Fruit fly (Drosophila melanogaster) whole organism, embryonic: ENCODE measurements around the gene CG17562.

ENCODE experiments used
- Antp ChIP-seq: fragments of 200-800 bp; sonication (Bioruptor generic); optimal IDR thresholded peaks from 3 replicates; lab custom pipeline; 2016; ENCODE audit warnings: missing biosample characterization, missing genetic modification characterization
- Atf-2 ChIP-seq: fragments of 200-800 bp; sonication (Bioruptor generic); optimal IDR thresholded peaks from 2 replicates; lab custom pipeline; 2016; ENCODE audit warnings: missing biosample characterization, missing genetic modification characterization
- B-H2 ChIP-seq: fragments of 200-800 bp; sonication (Bioruptor generic); optimal IDR thresholded peaks from 2 replicates; lab custom pipeline; 2018; ENCODE audit warnings: missing biosample characterization, mild to moderate bottlenecking, missing genetic modification characterization
- BEAF-32 ChIP-seq: fragments of 200-800 bp; sonication (Bioruptor generic); optimal IDR thresholded peaks from 3 replicates; lab custom pipeline; 2017; ENCODE audit warnings: missing biosample characterization, missing genetic modification characterization, mild to moderate bottlenecking, moderate library complexity, missing genetic modification reagents
- Blimp-1 ChIP-seq: fragments of 200-800 bp; sonication (Bioruptor generic); optimal IDR thresholded peaks from 3 replicates; lab custom pipeline; 2018; ENCODE audit warnings: missing biosample characterization, missing genetic modification characterization, mild to moderate bottlenecking, moderate library complexity, missing genetic modification reagents
- CG1024 ChIP-seq: fragments of 200-800 bp; sonication (Bioruptor generic); IDR thresholded peaks from 2 replicates; pipeline ENCODE4 v1.3.6; 2022; ENCODE audit warnings: missing biosample characterization, missing genetic modification characterization
- CG10274 ChIP-seq: fragments of 200-800 bp; sonication (Bioruptor generic); optimal IDR thresholded peaks from 3 replicates; lab custom pipeline; 2017; ENCODE audit warnings: missing biosample characterization, mild to moderate bottlenecking, missing genetic modification characterization
- CG10959 ChIP-seq: fragments of 200-800 bp; sonication (Bioruptor generic); IDR thresholded peaks from 2 replicates; pipeline ENCODE4 v1.3.6; 2022; ENCODE audit warnings: missing biosample characterization, missing genetic modification characterization
- CG13287 ChIP-seq: fragments of 200-800 bp; sonication (Bioruptor generic); IDR thresholded peaks from 2 replicates; pipeline ENCODE4 v1.3.6; 2022; ENCODE audit warnings: missing biosample characterization, missing genetic modification characterization; ENCODE audit not compliant: partially characterized antibody
- CG13424 ChIP-seq: fragments of 200-800 bp; sonication (Bioruptor generic); optimal IDR thresholded peaks from 2 replicates; lab custom pipeline; 2019; ENCODE audit warnings: missing biosample characterization, mild to moderate bottlenecking, missing genetic modification characterization, moderate library complexity
- CG1647 ChIP-seq: fragments of 200-800 bp; sonication (Bioruptor generic); optimal IDR thresholded peaks from 3 replicates; lab custom pipeline; 2016; ENCODE audit warnings: missing biosample characterization, missing genetic modification characterization
- CG18262 ChIP-seq: fragments of 200-800 bp; optimal IDR thresholded peaks from 3 replicates; lab custom pipeline; 2019; ENCODE audit warnings: missing biosample characterization, mild to moderate bottlenecking, missing genetic modification characterization, moderate library complexity
- CG2129 ChIP-seq: fragments of 200-800 bp; sonication (Bioruptor generic); IDR thresholded peaks from 2 replicates; pipeline ENCODE4 v1.3.6; 2022; ENCODE audit warnings: missing biosample characterization, missing genetic modification characterization; ENCODE audit not compliant: partially characterized antibody
- CG31388 ChIP-seq: fragments of 200-800 bp; sonication (Bioruptor generic); optimal IDR thresholded peaks from 2 replicates; lab custom pipeline; 2016; ENCODE audit warnings: missing biosample characterization, missing genetic modification characterization
- CG3163 ChIP-seq: fragments of 200-800 bp; sonication (Bioruptor generic); optimal IDR thresholded peaks from 3 replicates; lab custom pipeline; 2016; ENCODE audit warnings: missing biosample characterization, missing genetic modification characterization
- CG4707 ChIP-seq: fragments of 200-800 bp; sonication (Bioruptor generic); optimal IDR thresholded peaks from 2 replicates; lab custom pipeline; 2018; ENCODE audit warnings: missing biosample characterization, mild to moderate bottlenecking, missing genetic modification characterization, moderate library complexity
- CG4820 ChIP-seq: fragments of 200-800 bp; sonication (Bioruptor generic); optimal IDR thresholded peaks from 3 replicates; lab custom pipeline; 2016; ENCODE audit warnings: missing biosample characterization, missing genetic modification characterization
- CG4854 ChIP-seq: fragments of 200-800 bp; sonication (Bioruptor generic); optimal IDR thresholded peaks from 2 replicates; lab custom pipeline; 2016; ENCODE audit warnings: missing biosample characterization, missing genetic modification characterization, inconsistent platforms
- CG6765 ChIP-seq: fragments of 200-800 bp; sonication (Bioruptor generic); optimal IDR thresholded peaks from 3 replicates; lab custom pipeline; 2017; ENCODE audit warnings: missing biosample characterization, mild to moderate bottlenecking, missing genetic modification characterization
- CG9876 ChIP-seq: fragments of 200-800 bp; sonication (Bioruptor generic); optimal IDR thresholded peaks from 2 replicates; lab custom pipeline; 2016; ENCODE audit warnings: missing biosample characterization, missing genetic modification characterization
- D19A ChIP-seq: fragments of 200-800 bp; optimal IDR thresholded peaks from 3 replicates; lab custom pipeline; 2019; ENCODE audit warnings: missing biosample characterization, mild to moderate bottlenecking, missing genetic modification characterization, moderate library complexity
- Dfd ChIP-seq, 2 experiments: fragments of >200 bp; optimal IDR thresholded peaks; 2 replicates each; lab custom pipeline; 2017; ENCODE audit warnings: missing biosample characterization in 2 of 2, missing genetic modification characterization in 2 of 2
- E2f2 ChIP-seq: fragments of 200-800 bp; sonication (Bioruptor generic); IDR thresholded peaks from 2 replicates; pipeline ENCODE4 v1.3.6; 2022; ENCODE audit warnings: missing biosample characterization, missing genetic modification characterization
- Fer1 ChIP-seq: fragments of 200-800 bp; sonication (Bioruptor generic); optimal IDR thresholded peaks from 2 replicates; lab custom pipeline; 2017; ENCODE audit warnings: missing biosample characterization, mild to moderate bottlenecking, missing genetic modification characterization
- HLH3B ChIP-seq: fragments of 200-800 bp; sonication (Bioruptor generic); IDR thresholded peaks from 2 replicates; pipeline ENCODE4 v1.3.6; 2022; ENCODE audit warnings: missing biosample characterization, missing genetic modification characterization
- Lhr ChIP-seq: fragments of 200-800 bp; sonication (Bioruptor generic); optimal IDR thresholded peaks from 3 replicates; lab custom pipeline; 2017; ENCODE audit warnings: mild to moderate bottlenecking, missing biosample characterization, missing genetic modification reagents, missing genetic modification characterization
- Meics ChIP-seq: fragments of 200-800 bp; sonication (Bioruptor generic); optimal IDR thresholded peaks from 2 replicates; lab custom pipeline; 2017; ENCODE audit warnings: missing biosample characterization, mild to moderate bottlenecking, missing genetic modification characterization
- Mes4 ChIP-seq: fragments of 200-800 bp; sonication (Bioruptor generic); optimal IDR thresholded peaks from 2 replicates; lab custom pipeline; 2016; ENCODE audit warnings: missing biosample characterization, missing genetic modification characterization
- Side ChIP-seq: fragments of 200-800 bp; sonication (Bioruptor generic); optimal IDR thresholded peaks from 2 replicates; lab custom pipeline; 2016; ENCODE audit warnings: missing biosample characterization, missing genetic modification characterization
- Sin3A ChIP-seq: fragments of >200 bp; optimal IDR thresholded peaks from 2 replicates; lab custom pipeline; 2018
- TFAM ChIP-seq: fragments of 200-800 bp; sonication (Bioruptor generic); optimal IDR thresholded peaks from 2 replicates; lab custom pipeline; 2017; ENCODE audit warnings: missing biosample characterization, missing genetic modification characterization, inconsistent platforms
- ab ChIP-seq: fragments of 200-800 bp; sonication (Bioruptor generic); optimal IDR thresholded peaks from 2 replicates; lab custom pipeline; 2016; ENCODE audit warnings: missing biosample characterization, missing genetic modification characterization
- ase ChIP-seq: fragments of 200-800 bp; sonication (Bioruptor generic); IDR thresholded peaks from 3 replicates; pipeline ENCODE4 v1.3.6; 2022; ENCODE audit warnings: missing biosample characterization, missing genetic modification characterization
- bcd ChIP-seq: fragments of 200-800 bp; sonication (Bioruptor generic); optimal IDR thresholded peaks from 2 replicates; lab custom pipeline; 2017; ENCODE audit warnings: missing biosample characterization, mild to moderate bottlenecking, missing genetic modification characterization
- bowl ChIP-seq: fragments of 200-800 bp; sonication (Bioruptor generic); IDR thresholded peaks from 2 replicates; pipeline ENCODE4 v1.3.6; 2022; ENCODE audit warnings: missing biosample characterization, missing genetic modification characterization
- cas ChIP-seq: fragments of 200-800 bp; sonication (Bioruptor generic); IDR thresholded peaks from 2 replicates; pipeline ENCODE4 v1.3.6; 2022; ENCODE audit warnings: missing biosample characterization, missing genetic modification characterization
- chm ChIP-seq: fragments of 200-800 bp; sonication (Bioruptor generic); IDR thresholded peaks from 2 replicates; pipeline ENCODE4 v1.3.6; 2022; ENCODE audit warnings: missing biosample characterization, missing genetic modification characterization
- chn ChIP-seq: fragments of 200-800 bp; sonication (Bioruptor generic); optimal IDR thresholded peaks from 2 replicates; lab custom pipeline; 2016; ENCODE audit warnings: missing biosample characterization, missing genetic modification characterization
- exex ChIP-seq: fragments of 200-800 bp; sonication (Bioruptor generic); optimal IDR thresholded peaks from 4 replicates; lab custom pipeline; 2018; ENCODE audit warnings: missing biosample characterization, mild to moderate bottlenecking, missing genetic modification characterization, moderate library complexity
- gfzf ChIP-seq: fragments of 200-800 bp; sonication (Bioruptor generic); optimal IDR thresholded peaks from 2 replicates; lab custom pipeline; 2016; ENCODE audit warnings: missing biosample characterization, mild to moderate bottlenecking, missing genetic modification characterization, moderate library complexity
- gsb-n ChIP-seq: fragments of 200-800 bp; sonication (Bioruptor generic); optimal IDR thresholded peaks from 3 replicates; lab custom pipeline; 2018; ENCODE audit warnings: missing biosample characterization, mild to moderate bottlenecking, missing genetic modification characterization
- ham ChIP-seq: fragments of 200-800 bp; sonication (Bioruptor generic); IDR thresholded peaks from 2 replicates; pipeline ENCODE4 v1.3.6; 2022; ENCODE audit warnings: missing biosample characterization, missing genetic modification characterization
- kni ChIP-seq: fragments of 200-800 bp; sonication (Bioruptor generic); optimal IDR thresholded peaks from 3 replicates; lab custom pipeline; 2017; ENCODE audit warnings: mild to moderate bottlenecking, missing biosample characterization, missing genetic modification reagents, missing genetic modification characterization
- lilli ChIP-seq: fragments of 200-800 bp; sonication (Bioruptor generic); optimal IDR thresholded peaks from 3 replicates; lab custom pipeline; 2016; ENCODE audit warnings: missing biosample characterization, missing genetic modification characterization
- mld ChIP-seq: fragments of 200-800 bp; sonication (Bioruptor generic); IDR thresholded peaks from 3 replicates; pipeline ENCODE4 v1.3.6; 2022; ENCODE audit warnings: missing biosample characterization, missing genetic modification characterization; ENCODE audit not compliant: partially characterized antibody
- nerfin-2 ChIP-seq: fragments of 200-800 bp; sonication (Bioruptor generic); IDR thresholded peaks from 2 replicates; pipeline ENCODE4 v1.3.6; 2022; ENCODE audit warnings: missing biosample characterization, missing genetic modification characterization; ENCODE audit not compliant: partially characterized antibody
- rib ChIP-seq: fragments of 200-800 bp; sonication (Bioruptor generic); IDR thresholded peaks from 2 replicates; pipeline ENCODE4 v1.3.6; 2022; ENCODE audit warnings: missing biosample characterization, missing genetic modification characterization
- schlank ChIP-seq: fragments of 200-800 bp; sonication (Bioruptor generic); optimal IDR thresholded peaks from 2 replicates; lab custom pipeline; 2018; ENCODE audit warnings: missing biosample characterization, mild to moderate bottlenecking, missing genetic modification characterization
- unpg ChIP-seq: fragments of 200-800 bp; sonication (Bioruptor generic); optimal IDR thresholded peaks from 3 replicates; lab custom pipeline; 2018; ENCODE audit warnings: missing biosample characterization, mild to moderate bottlenecking, missing genetic modification characterization, moderate library complexity

Gene CG17562

dm6 chr3R:16646952-16647715 lies 32.0 kb downstream of the CG17562 start, which contains the start of the genes CG10324 and CCT3 (continued):
- TF ChIP-seq Meics (GFP tag; lab: Kevin White, UChicago) (peak; percentile 79), cas (GFP tag; lab: Robert Waterston, UW) (no peak), CG2129 (GFP tag; lab: Robert Waterston, UW) (no peak), BEAF-32 (GFP tag; lab: Kevin White, UChicago) (peak; percentile 77), Side (GFP tag; lab: Kevin White, UChicago) (peak; percentile 11), Dfd (GFP tag; optimal IDR thresholded peaks at IDR 0.05; lab: Kevin White, UChicago) (peak in 1 of 2 experiments; percentile 49)

DNA sequence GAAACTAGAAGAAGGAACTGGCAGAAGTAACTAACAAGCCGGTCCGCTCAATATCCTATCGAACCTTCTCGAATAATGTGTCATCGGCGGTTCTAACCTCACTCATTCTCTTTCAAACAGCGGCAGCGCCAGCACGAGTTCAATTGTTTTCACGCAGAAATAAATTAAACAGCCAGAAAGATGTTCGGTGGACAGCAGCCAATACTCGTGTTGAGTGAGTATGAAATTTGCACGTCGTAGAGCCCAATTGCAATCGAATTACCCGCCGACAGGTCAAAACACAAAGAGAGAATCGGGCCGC lies 32.6 kb downstream of the CG17562 start:
- TF ChIP-seq CG31388 (GFP tag; lab: Kevin White, UChicago) (no peak), CG4854 (GFP tag; lab: Kevin White, UChicago) (no peak), TFAM (GFP tag; lab: Kevin White, UChicago) (no peak), Antp (no peak), CG4707 (GFP tag; lab: Kevin White, UChicago) (no peak), ab (no peak), CG13287 (peak; percentile 22; the same call in 1 of the 2 replicates), HLH3B (no peak), exex (tag; lab: Kevin White, UChicago) (no peak), B-H2 (GFP tag; lab: Kevin White, UChicago) (no peak), CG13424 (tag; lab: Kevin White, UChicago) (no peak), ham (GFP tag; lab: Robert Waterston, UW) (no peak), chm (GFP tag; lab: Robert Waterston, UW) (no peak), CG10274 (GFP tag; lab: Kevin White, UChicago) (no peak), D19A (tag; lab: Kevin White, UChicago) (no peak), CG1024 (GFP tag; lab: Robert Waterston, UW) (no peak), CG1647 (no peak), rib (no peak), schlank (tag; lab: Kevin White, UChicago) (no peak), Fer1 (GFP tag; lab: Kevin White, UChicago) (no peak), mld (GFP tag; lab: Robert Waterston, UW) (0 out of 3 replicates have a peak, but pooled peaks have one; percentile 12), nerfin-2 (peak; percentile 4; the same call in 1 of the 2 replicates), Atf-2 (GFP tag; lab: Kevin White, UChicago) (no peak), CG3163 (GFP tag; lab: Kevin White, UChicago) (peak; percentile 42), gfzf (GFP tag; lab: Kevin White, UChicago) (no peak), CG6765 (no peak), CG4820 (no peak), bowl (GFP tag; lab: Robert Waterston, UW) (no peak), chn (no peak), CG18262 (no peak), bcd (GFP tag; lab: Kevin White, UChicago) (no peak), Sin3A (lab: Kevin White, UChicago) (peak; percentile 53), Blimp-1 (GFP tag; lab: Kevin White, UChicago) (no peak), E2f2 (GFP tag; lab: Robert Waterston, UW) (0 out of 2 replicates have a peak, but pooled peaks have one; percentile 44), kni (no peak), Mes4 (no peak), ase (GFP tag; lab: Robert Waterston, UW) (no peak), Lhr (GFP tag; lab: Kevin White, UChicago) (no peak), CG9876 (GFP tag; lab: Kevin White, UChicago) (no peak), lilli (no peak), unpg (GFP tag; lab: Kevin White, UChicago) (no peak), CG10959 (no peak), gsb-n (tag; lab: Kevin White, UChicago) (no peak)
